Worm (Caenorhabditis elegans) whole organism, early embryonic: Measurements from ENCODE around the gene snr-4.

Experiments
- F13C5.2 ChIP-seq: sonication (generic microtip); optimal IDR thresholded peaks from 2 replicates; lab custom pipeline; 2017; ENCODE audit warnings: mild to moderate bottlenecking, missing genetic modification characterization, inconsistent platforms, missing compliant biosample characterization
- aly-1 ChIP-seq: sonication (generic microtip); optimal IDR thresholded peaks from 2 replicates; lab custom pipeline; 2016; ENCODE audit warnings: missing genetic modification characterization, missing compliant biosample characterization
- ama-1 ChIP-seq: fragments of 150-350 bp; optimal IDR thresholded peaks from 2 replicates; lab custom pipeline; 2014
- ceh-36 ChIP-seq: sonication (generic microtip); optimal IDR thresholded peaks from 2 replicates; lab custom pipeline; 2016; ENCODE audit warnings: missing genetic modification characterization, inconsistent platforms, missing compliant biosample characterization
- ets-7 ChIP-seq: sonication (generic microtip); optimal IDR thresholded peaks from 2 replicates; lab custom pipeline; 2016; ENCODE audit warnings: missing genotype, missing genetic modification characterization, missing compliant biosample characterization
- flt-1 ChIP-seq: fragments of 200-800 bp; sonication (Bioruptor generic); IDR thresholded peaks from 2 replicates; pipeline ENCODE4 v1.3.6; 2022; ENCODE audit warnings: missing genetic modification characterization, missing compliant biosample characterization
- hmbx-1 ChIP-seq: sonication (generic microtip); optimal IDR thresholded peaks from 2 replicates; lab custom pipeline; 2016; ENCODE audit warnings: mild to moderate bottlenecking, missing genetic modification characterization, missing compliant biosample characterization
- hmg-4 ChIP-seq: fragments of 200-800 bp; sonication (Bioruptor generic); optimal IDR thresholded peaks from 2 replicates; lab custom pipeline; 2018; ENCODE audit warnings: mild to moderate bottlenecking, missing genetic modification characterization, missing compliant biosample characterization
- hnd-1 ChIP-seq: sonication (generic microtip); optimal IDR thresholded peaks from 2 replicates; lab custom pipeline; 2016; ENCODE audit warnings: missing genetic modification characterization, missing compliant biosample characterization
- tbx-11 ChIP-seq: fragments of 200-800 bp; sonication (Bioruptor generic); IDR thresholded peaks from 2 replicates; pipeline ENCODE4 v1.3.6; 2022; ENCODE audit warnings: missing genetic modification characterization, missing compliant biosample characterization
- tra-4 ChIP-seq: sonication (generic microtip); optimal IDR thresholded peaks from 2 replicates; lab custom pipeline; 2017; ENCODE audit warnings: missing genetic modification characterization, missing compliant biosample characterization

DNA sequence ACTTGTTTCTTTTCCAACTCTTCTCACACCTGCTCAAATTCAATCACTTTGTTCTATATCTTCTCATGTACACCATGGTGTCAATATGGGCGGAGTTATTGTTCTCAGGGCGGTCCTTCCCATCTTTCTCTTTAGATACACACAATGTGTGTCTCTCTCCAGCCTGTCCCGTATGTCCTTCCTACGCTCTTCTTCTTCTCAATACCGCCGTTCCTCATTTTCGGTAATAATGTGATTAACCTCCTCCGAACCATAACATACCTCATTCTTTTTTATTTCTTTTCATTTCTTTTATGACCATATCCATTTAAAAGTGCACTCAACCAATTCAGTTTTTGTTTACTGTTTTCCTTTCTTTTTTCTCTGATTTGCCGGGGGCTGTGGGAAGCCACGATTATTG is 23.9 kb downstream of the snr-4 start:
- TF ChIP-seq ama-1 (no peak), ceh-36 (tag; lab: Kevin White, UChicago) (no peak), F13C5.2 (tag; lab: Kevin White, UChicago) (no peak), tbx-11 (no peak), flt-1 (no peak), hmg-4 (no peak), tra-4 (tag; lab: Kevin White, UChicago) (no peak), hnd-1 (tag; lab: Kevin White, UChicago) (no peak), aly-1 (tag; lab: Kevin White, UChicago) (no peak), hmbx-1 (tag; lab: Kevin White, UChicago) (no peak), ets-7 (tag; lab: Kevin White, UChicago) (no peak)
